Worm (Caenorhabditis elegans) whole organism, L4/young adult: Measurements from ENCODE around the gene C49F8.15.

ENCODE experiments used
- W03F9.2 ChIP-seq: fragments of 150-350 bp; optimal IDR thresholded peaks from 2 replicates; lab custom pipeline; 2014; ENCODE audit warnings: missing biosample characterization, missing genetic modification characterization
- dao-5 ChIP-seq: sonication (generic microtip); optimal IDR thresholded peaks from 2 replicates; lab custom pipeline; 2016; ENCODE audit warnings: missing genotype, missing genetic modification characterization, moderate library complexity, missing compliant biosample characterization
- him-1 ChIP-seq: sonication (generic microtip); optimal IDR thresholded peaks from 2 replicates; lab custom pipeline; 2016; ENCODE audit warnings: missing genotype, missing genetic modification reagents, missing genetic modification characterization, missing compliant biosample characterization

DNA sequence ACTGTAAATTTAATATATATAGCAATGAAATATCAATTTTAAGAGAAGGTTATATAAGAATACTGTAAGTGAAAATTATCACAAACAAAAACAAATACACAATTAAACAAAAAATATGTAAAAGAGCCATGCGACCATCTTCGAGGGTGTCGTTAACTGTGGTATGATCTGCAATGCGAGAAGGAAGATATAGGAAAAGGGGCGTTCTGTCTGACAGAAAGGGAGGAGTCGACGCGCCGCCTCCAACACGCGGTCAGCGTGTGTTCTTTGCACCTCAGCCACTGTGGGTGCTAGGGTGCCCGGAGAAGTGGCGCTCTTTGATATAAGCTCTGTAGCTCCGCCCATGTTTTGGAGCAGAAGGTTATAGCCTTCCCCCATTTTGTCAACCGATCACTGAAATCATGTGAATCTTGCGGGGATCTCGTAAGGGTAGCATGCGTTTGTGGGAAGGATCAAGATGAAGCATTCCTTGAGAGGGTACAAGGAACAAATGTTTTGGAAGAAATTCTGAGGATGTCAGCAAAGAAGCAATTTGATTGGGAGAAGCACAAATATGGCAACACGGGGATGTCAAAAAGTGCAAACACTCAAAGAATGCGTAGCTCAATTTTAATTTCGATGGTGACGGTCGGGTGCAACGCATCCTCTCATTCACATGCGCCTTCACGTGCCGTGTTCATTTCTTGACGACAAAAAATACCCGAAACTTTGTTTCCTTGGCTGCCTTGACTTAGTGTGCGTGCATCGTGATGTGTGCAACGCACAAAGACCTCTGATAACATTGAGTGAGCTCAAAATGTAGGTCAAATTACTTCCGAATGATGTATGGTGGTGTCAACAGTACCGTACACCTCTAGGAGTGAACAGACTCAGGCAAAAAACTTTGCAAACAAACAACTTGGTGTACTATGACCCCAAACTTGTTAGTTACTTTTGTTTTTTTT is 11.3 kb downstream of the C49F8.15 start, which contains the start of gene mxl-3:
- TF ChIP-seq dao-5 (tag; lab: Kevin White, UChicago) (no peak), him-1 (tag; lab: Kevin White, UChicago) (no peak), W03F9.2 (no peak)
